Fruit fly (Drosophila melanogaster) whole organism, embryonic: ENCODE measurements around the gene CG14100.
A peak's percentile ranks its signal among the peaks of the same experiment; 100 is the strongest.

Source experiments
- B-H1 ChIP-seq: fragments of 200-800 bp; sonication (Bioruptor generic); IDR thresholded peaks from 3 replicates; pipeline ENCODE4 v1.3.6; 2022; ENCODE audit warnings: missing biosample characterization, missing genetic modification characterization
- CG10267 ChIP-seq: fragments of 200-800 bp; sonication (Bioruptor generic); optimal IDR thresholded peaks from 2 replicates; lab custom pipeline; 2018; ENCODE audit warnings: missing biosample characterization, mild to moderate bottlenecking, missing genetic modification characterization, moderate library complexity
- CG10565 ChIP-seq: fragments of 200-800 bp; sonication (Bioruptor generic); optimal IDR thresholded peaks from 3 replicates; lab custom pipeline; 2016; ENCODE audit warnings: missing biosample characterization, mild to moderate bottlenecking, missing genetic modification characterization
- CG10959 ChIP-seq: fragments of 200-800 bp; sonication (Bioruptor generic); IDR thresholded peaks from 2 replicates; pipeline ENCODE4 v1.3.6; 2022; ENCODE audit warnings: missing biosample characterization, missing genetic modification characterization
- CG10979 ChIP-seq: fragments of 200-800 bp; sonication (Bioruptor generic); optimal IDR thresholded peaks from 2 replicates; lab custom pipeline; 2018; ENCODE audit warnings: missing biosample characterization, mild to moderate bottlenecking, missing genetic modification characterization, moderate library complexity
- CG11398 ChIP-seq: fragments of 200-800 bp; sonication (Bioruptor generic); optimal IDR thresholded peaks from 2 replicates; lab custom pipeline; 2016; ENCODE audit warnings: missing biosample characterization, missing genetic modification characterization
- CG12155 ChIP-seq: fragments of 200-800 bp; sonication (Bioruptor generic); optimal IDR thresholded peaks from 3 replicates; lab custom pipeline; 2016; ENCODE audit warnings: missing biosample characterization, missing genetic modification characterization
- CG13424 ChIP-seq: fragments of 200-800 bp; sonication (Bioruptor generic); optimal IDR thresholded peaks from 2 replicates; lab custom pipeline; 2019; ENCODE audit warnings: missing biosample characterization, mild to moderate bottlenecking, missing genetic modification characterization, moderate library complexity
- CG13624 ChIP-seq: fragments of 200-800 bp; sonication (Bioruptor generic); optimal IDR thresholded peaks from 2 replicates; lab custom pipeline; 2016; ENCODE audit warnings: missing biosample characterization, missing genetic modification characterization
- CG13894 ChIP-seq: fragments of 200-800 bp; sonication (Bioruptor generic); optimal IDR thresholded peaks from 3 replicates; lab custom pipeline; 2018; ENCODE audit warnings: missing biosample characterization, mild to moderate bottlenecking, missing genetic modification characterization, moderate library complexity
- CG15479 ChIP-seq: fragments of 200-800 bp; sonication (Bioruptor generic); optimal IDR thresholded peaks from 3 replicates; lab custom pipeline; 2019; ENCODE audit warnings: missing biosample characterization, mild to moderate bottlenecking, missing genetic modification characterization, moderate library complexity
- CG1647 ChIP-seq: fragments of 200-800 bp; sonication (Bioruptor generic); optimal IDR thresholded peaks from 3 replicates; lab custom pipeline; 2016; ENCODE audit warnings: missing biosample characterization, missing genetic modification characterization
- CG17385 ChIP-seq: fragments of 200-800 bp; sonication (Bioruptor generic); optimal IDR thresholded peaks from 3 replicates; lab custom pipeline; 2018; ENCODE audit warnings: missing biosample characterization, mild to moderate bottlenecking, missing genetic modification characterization
- CG18011 ChIP-seq: fragments of 200-800 bp; sonication (Bioruptor generic); optimal IDR thresholded peaks from 2 replicates; lab custom pipeline; 2017; ENCODE audit warnings: missing biosample characterization, missing genetic modification characterization, mild to moderate bottlenecking, moderate library complexity, missing genotype
- CG18476 ChIP-seq: fragments of 200-800 bp; sonication (Bioruptor generic); optimal IDR thresholded peaks from 2 replicates; lab custom pipeline; 2016; ENCODE audit warnings: missing biosample characterization, mild to moderate bottlenecking, missing genetic modification characterization
- CG31388 ChIP-seq: fragments of 200-800 bp; sonication (Bioruptor generic); optimal IDR thresholded peaks from 2 replicates; lab custom pipeline; 2016; ENCODE audit warnings: missing biosample characterization, missing genetic modification characterization
- CG34422 ChIP-seq: fragments of 200-800 bp; sonication (Bioruptor generic); IDR thresholded peaks from 3 replicates; pipeline ENCODE4 v1.3.6; 2022; ENCODE audit warnings: missing biosample characterization, missing genetic modification characterization
- CG4820 ChIP-seq: fragments of 200-800 bp; sonication (Bioruptor generic); optimal IDR thresholded peaks from 3 replicates; lab custom pipeline; 2016; ENCODE audit warnings: missing biosample characterization, missing genetic modification characterization
- CG4854 ChIP-seq: fragments of 200-800 bp; sonication (Bioruptor generic); optimal IDR thresholded peaks from 2 replicates; lab custom pipeline; 2016; ENCODE audit warnings: missing biosample characterization, missing genetic modification characterization, inconsistent platforms
- CG6254 ChIP-seq: fragments of 200-800 bp; sonication (Bioruptor generic); optimal IDR thresholded peaks from 3 replicates; lab custom pipeline; 2017; ENCODE audit warnings: mild to moderate bottlenecking, missing biosample characterization, missing genetic modification reagents, missing genetic modification characterization
- CG7271 ChIP-seq: fragments of 200-800 bp; sonication (Bioruptor generic); optimal IDR thresholded peaks from 2 replicates; lab custom pipeline; 2018; ENCODE audit warnings: missing biosample characterization, mild to moderate bottlenecking, missing genetic modification characterization, moderate library complexity
- CG7839 ChIP-seq: fragments of 200-800 bp; sonication (Bioruptor generic); optimal IDR thresholded peaks from 3 replicates; lab custom pipeline; 2018; ENCODE audit warnings: missing biosample characterization, mild to moderate bottlenecking, missing genetic modification characterization, moderate library complexity
- CG8359 ChIP-seq: fragments of 200-800 bp; sonication (Bioruptor generic); optimal IDR thresholded peaks from 2 replicates; lab custom pipeline; 2017; ENCODE audit warnings: missing biosample characterization, mild to moderate bottlenecking, missing genetic modification characterization, borderline replicate concordance
- CG8765 ChIP-seq: fragments of 200-800 bp; sonication (Bioruptor generic); IDR thresholded peaks from 2 replicates; pipeline ENCODE4 v1.3.6; 2022; ENCODE audit warnings: missing biosample characterization, missing genetic modification characterization
- CG9437 ChIP-seq: fragments of 200-800 bp; sonication (Bioruptor generic); optimal IDR thresholded peaks from 2 replicates; lab custom pipeline; 2018; ENCODE audit warnings: missing biosample characterization, mild to moderate bottlenecking, missing genetic modification characterization
- D19A ChIP-seq: fragments of 200-800 bp; optimal IDR thresholded peaks from 3 replicates; lab custom pipeline; 2019; ENCODE audit warnings: missing biosample characterization, mild to moderate bottlenecking, missing genetic modification characterization, moderate library complexity
- Doc3 ChIP-seq: fragments of 200-800 bp; sonication (Bioruptor generic); IDR thresholded peaks from 3 replicates; pipeline ENCODE4 v1.3.6; 2022; ENCODE audit warnings: missing biosample characterization, missing genetic modification characterization; ENCODE audit not compliant: partially characterized antibody
- Kr ChIP-seq: fragments of 200-800 bp; sonication (Bioruptor generic); optimal IDR thresholded peaks from 2 replicates; lab custom pipeline; 2017; ENCODE audit warnings: missing biosample characterization, mild to moderate bottlenecking, missing genetic modification characterization
- Nf-YC ChIP-seq: fragments of 200-800 bp; optimal IDR thresholded peaks from 3 replicates; lab custom pipeline; 2019; ENCODE audit warnings: missing biosample characterization, mild to moderate bottlenecking, missing genetic modification characterization, moderate library complexity
- Side ChIP-seq: fragments of 200-800 bp; sonication (Bioruptor generic); optimal IDR thresholded peaks from 2 replicates; lab custom pipeline; 2016; ENCODE audit warnings: missing biosample characterization, missing genetic modification characterization
- Ssrp ChIP-seq: fragments of 200-800 bp; sonication (Bioruptor generic); optimal IDR thresholded peaks from 2 replicates; lab custom pipeline; 2018; ENCODE audit warnings: missing biosample characterization, mild to moderate bottlenecking, missing genetic modification characterization, moderate library complexity
- Stat92E ChIP-seq, 3 experiments: fragments of >200 bp in 2 of 3; fragments of 200-800 bp in 1 of 3; sonication (Bioruptor generic) in 1 of 3; optimal IDR thresholded peaks; 2 replicates each; lab custom pipeline; 2017 to 2019; ENCODE audit warnings: missing biosample characterization in 3 of 3, missing genetic modification characterization in 3 of 3, mild to moderate bottlenecking in 1 of 3, moderate library complexity in 1 of 3
- az2 ChIP-seq: fragments of 200-800 bp; sonication (Bioruptor generic); optimal IDR thresholded peaks from 3 replicates; lab custom pipeline; 2016; ENCODE audit warnings: missing biosample characterization, missing genetic modification characterization
- crp ChIP-seq, 2 experiments: fragments of 200-800 bp; sonication (Bioruptor generic); optimal IDR thresholded peaks; 2 replicates in 1 of 2; 3 replicates in 1 of 2; lab custom pipeline; 2017; ENCODE audit warnings: missing biosample characterization in 2 of 2, missing genetic modification characterization in 2 of 2, mild to moderate bottlenecking in 1 of 2, moderate library complexity in 1 of 2
- esg ChIP-seq: fragments of 200-800 bp; sonication (Bioruptor generic); conservative IDR thresholded peaks from 2 replicates; pipeline ENCODE4 v1.3.6; 2022; ENCODE audit warnings: missing biosample characterization, missing genetic modification characterization
- gem ChIP-seq: fragments of 200-800 bp; sonication (Bioruptor generic); optimal IDR thresholded peaks from 2 replicates; lab custom pipeline; 2019; ENCODE audit warnings: missing biosample characterization, mild to moderate bottlenecking, missing genetic modification characterization, moderate library complexity
- hbn ChIP-seq: fragments of 200-800 bp; sonication (Bioruptor generic); IDR thresholded peaks from 2 replicates; pipeline ENCODE4 v1.3.6; 2022; ENCODE audit warnings: missing biosample characterization, missing genetic modification characterization; ENCODE audit not compliant: partially characterized antibody
- hkb ChIP-seq, 2 experiments: fragments of 200-800 bp in 1 of 2; fragments of >200 bp in 1 of 2; sonication (Bioruptor generic) in 1 of 2; IDR thresholded peaks in 1 of 2; optimal IDR thresholded peaks in 1 of 2; 2 replicates each; pipeline versions ENCODE4 v1.3.6 to Lab custom; 2017 to 2022; ENCODE audit warnings: missing biosample characterization in 1 of 2, missing genetic modification characterization in 1 of 2
- prd ChIP-seq, 3 experiments: fragments of >200 bp in 2 of 3; fragments of 200-800 bp in 1 of 3; sonication (Bioruptor generic) in 1 of 3; optimal IDR thresholded peaks in 2 of 3; IDR thresholded peaks in 1 of 3; 2 replicates in 2 of 3; 3 replicates in 1 of 3; pipeline versions ENCODE4 v1.3.6 to Lab custom; 2017 to 2022; ENCODE audit warnings: missing biosample characterization in 1 of 3, missing genetic modification characterization in 1 of 3
- pros ChIP-seq: fragments of 200-800 bp; sonication (Bioruptor generic); optimal IDR thresholded peaks from 3 replicates; lab custom pipeline; 2019; ENCODE audit warnings: missing biosample characterization, mild to moderate bottlenecking, missing genetic modification characterization, moderate library complexity
- run ChIP-seq: fragments of 200-800 bp; sonication (Bioruptor generic); optimal IDR thresholded peaks from 3 replicates; lab custom pipeline; 2018; ENCODE audit warnings: missing biosample characterization, mild to moderate bottlenecking, missing genetic modification characterization
- so ChIP-seq: fragments of 200-800 bp; sonication (Bioruptor generic); IDR thresholded peaks from 3 replicates; pipeline ENCODE4 v1.3.6; 2022; ENCODE audit warnings: missing biosample characterization, missing genetic modification characterization
- sqz ChIP-seq: fragments of 200-800 bp; sonication (Bioruptor generic); optimal IDR thresholded peaks from 3 replicates; lab custom pipeline; 2018; ENCODE audit warnings: missing biosample characterization, mild to moderate bottlenecking, missing genetic modification characterization
- tgo ChIP-seq: fragments of 200-800 bp; sonication (Bioruptor generic); IDR thresholded peaks from 3 replicates; pipeline ENCODE4 v1.3.6; 2022; ENCODE audit warnings: missing biosample characterization, missing genetic modification characterization
- tna ChIP-seq: fragments of 200-800 bp; sonication (Bioruptor generic); IDR thresholded peaks from 2 replicates; pipeline ENCODE4 v1.3.6; 2022; ENCODE audit warnings: missing biosample characterization, missing genetic modification characterization; ENCODE audit not compliant: partially characterized antibody
- vvl ChIP-seq: fragments of 200-800 bp; sonication (Bioruptor generic); IDR thresholded peaks from 2 replicates; pipeline ENCODE4 v1.3.6; 2022; ENCODE audit warnings: missing biosample characterization, missing genetic modification characterization
- zen ChIP-seq: fragments of 200-800 bp; sonication (Bioruptor generic); optimal IDR thresholded peaks from 3 replicates; lab custom pipeline; 2018; ENCODE audit warnings: missing biosample characterization, mild to moderate bottlenecking, missing genetic modification characterization, moderate library complexity

The CG14100 gene

DNA sequence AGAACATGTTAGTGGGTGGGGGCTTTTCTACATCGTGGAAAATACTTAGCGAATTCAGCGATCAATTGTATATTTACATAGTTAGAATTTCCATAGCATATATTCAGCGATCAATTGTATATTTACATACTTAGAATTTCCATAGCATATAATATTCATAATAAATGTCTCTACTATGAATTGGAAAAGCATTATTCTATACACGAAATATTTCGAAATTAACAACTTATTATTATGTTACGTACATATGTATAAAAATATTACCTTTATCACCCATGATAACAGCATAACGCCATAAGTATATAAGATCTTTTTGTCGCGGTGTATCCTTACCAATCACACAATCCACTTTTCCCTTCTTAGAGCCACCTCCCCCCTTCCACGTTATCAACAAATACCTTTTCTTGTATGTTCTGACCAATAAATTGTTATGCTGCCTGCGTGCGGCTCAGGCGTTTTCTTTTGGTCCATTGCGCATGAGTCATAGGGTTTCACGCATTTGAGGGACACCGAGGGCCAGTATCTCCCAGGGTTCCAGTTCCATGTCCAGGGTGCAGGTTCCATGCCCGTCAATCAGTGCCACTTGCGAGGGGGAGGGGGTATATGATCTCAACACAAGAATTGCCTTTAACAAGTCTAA lies 46.6 kb upstream of the CG14100 start (continued):
- peak; percentile 59 for TF ChIP-seq D19A (tag; lab: Kevin White, UChicago)
- peak; percentile 13 for TF ChIP-seq CG8359 (GFP tag; lab: Kevin White, UChicago)
- TF ChIP-seq Stat92E (GFP tag; optimal IDR thresholded peaks at IDR 0.05; lab: Kevin White, UChicago) = peak in 1 of 3 experiments; percentile 66
- peak; percentile 16 for TF ChIP-seq CG12155 (GFP tag; lab: Kevin White, UChicago)
- TF ChIP-seq gem (tag; lab: Kevin White, UChicago) = peak; percentile 85
- TF ChIP-seq prd (optimal IDR thresholded peaks at IDR 0.05; lab: Kevin White, UChicago) = no peak
- peak; percentile 78 for TF ChIP-seq prd (GFP tag; IDR thresholded peaks at IDR 0.05; lab: Robert Waterston, UW)
- peak; percentile 7 for TF ChIP-seq CG18476 (GFP tag; lab: Kevin White, UChicago)
- no peak for TF ChIP-seq esg
- peak; percentile 62 for TF ChIP-seq CG7839 (tag; lab: Kevin White, UChicago)
- TF ChIP-seq Ssrp = peak; percentile 67
- TF ChIP-seq CG17385 (GFP tag; lab: Kevin White, UChicago) = peak; percentile 40
- no peak for TF ChIP-seq Side
- peak; percentile 91 for TF ChIP-seq CG10979 (tag; lab: Kevin White, UChicago)
- TF ChIP-seq CG7271 (tag; lab: Kevin White, UChicago) = no peak
- TF ChIP-seq CG9437 = peak; percentile 1
- peak; percentile 42 for TF ChIP-seq az2 (GFP tag; lab: Kevin White, UChicago)
- TF ChIP-seq tna = no peak
- peak; percentile 83 for TF ChIP-seq CG10267 (tag; lab: Kevin White, UChicago)
- peak; percentile 95 for TF ChIP-seq CG15479 (GFP tag; lab: Kevin White, UChicago)
- no peak for TF ChIP-seq CG4854 (GFP tag; lab: Kevin White, UChicago)
- peak; percentile 43; the same call in 1 of the 2 replicates for TF ChIP-seq CG8765 (GFP tag; lab: Robert Waterston, UW)
- TF ChIP-seq Kr (GFP tag; lab: Kevin White, UChicago) = peak; percentile 26
- TF ChIP-seq CG13424 (tag; lab: Kevin White, UChicago) = peak; percentile 59
- no peak for TF ChIP-seq CG18011 (GFP tag; lab: Kevin White, UChicago)
- peak; percentile 89 for TF ChIP-seq zen (tag; lab: Kevin White, UChicago)
- TF ChIP-seq CG4820 (GFP tag; lab: Kevin White, UChicago) = peak; percentile 52
- TF ChIP-seq CG31388 (GFP tag; lab: Kevin White, UChicago) = no peak
- peak; percentile 20; the same call in 1 of the 3 replicates for TF ChIP-seq tgo (GFP tag; lab: Robert Waterston, UW)

- peak; percentile 18 for TF ChIP-seq CG13894 (tag; lab: Kevin White, UChicago)
- peak; percentile 47; the same call in 1 of the 2 replicates for TF ChIP-seq vvl (GFP tag; lab: Robert Waterston, UW)
- no peak for TF ChIP-seq Doc3
- peak; percentile 74 for TF ChIP-seq Nf-YC
- TF ChIP-seq sqz (GFP tag; lab: Kevin White, UChicago) = peak; percentile 14
- TF ChIP-seq CG6254 = peak; percentile 29
- no peak for TF ChIP-seq CG10565 (GFP tag; lab: Kevin White, UChicago)
- no peak for TF ChIP-seq hkb (optimal IDR thresholded peaks at IDR 0.05; lab: Kevin White, UChicago)
- peak; percentile 47; the same call in 1 of the 2 replicates for TF ChIP-seq hkb (GFP tag; IDR thresholded peaks at IDR 0.05; lab: Robert Waterston, UW)
- no peak for TF ChIP-seq CG10959 (GFP tag; lab: Robert Waterston, UW)
- TF ChIP-seq hbn = peak; percentile 41; the same call in 1 of the 2 replicates
- TF ChIP-seq CG11398 (GFP tag; lab: Kevin White, UChicago) = no peak
- TF ChIP-seq CG34422 (GFP tag; lab: Robert Waterston, UW) = no peak
- TF ChIP-seq crp (GFP tag; optimal IDR thresholded peaks at IDR 0.05; lab: Kevin White, UChicago) = no peak
- no peak for TF ChIP-seq B-H1 (GFP tag; lab: Robert Waterston, UW)
- peak; percentile 53 for TF ChIP-seq pros (GFP tag; lab: Kevin White, UChicago)
- no peak for TF ChIP-seq CG1647 (GFP tag; lab: Kevin White, UChicago)
- peak; percentile 7 for TF ChIP-seq run (tag; lab: Kevin White, UChicago)
- TF ChIP-seq so (GFP tag; lab: Robert Waterston, UW) = peak; percentile 38; the same call in 1 of the 3 replicates
- TF ChIP-seq CG13624 (GFP tag; lab: Kevin White, UChicago) = no peak
Measured at dm6 chr3L:19635478-19635996, 45.2 kb upstream of the CG14100 start, which contains the start of gene wnd. wnd (minus strand) TSS chr3L:19635783.
